Worm (Caenorhabditis elegans) whole organism, L2 larva: ENCODE results near the gene flp-19.

Source experiments
- F13H6.1 ChIP-seq: sonication (generic microtip); optimal IDR thresholded peaks from 2 replicates; lab custom pipeline; 2016; ENCODE audit warnings: missing genetic modification characterization, missing compliant biosample characterization
- R02D3.7 ChIP-seq: fragments of 150-350 bp; optimal IDR thresholded peaks from 2 replicates; lab custom pipeline; 2014; ENCODE audit warnings: missing biosample characterization, missing genetic modification characterization
- Y55F3AM.14 ChIP-seq: fragments of 200-800 bp; sonication (Bioruptor generic); optimal IDR thresholded peaks from 2 replicates; lab custom pipeline; 2018; ENCODE audit warnings: mild to moderate bottlenecking, missing genetic modification characterization, missing compliant biosample characterization
- ZK546.5 ChIP-seq: sonication (generic microtip); optimal IDR thresholded peaks from 2 replicates; lab custom pipeline; 2017; ENCODE audit warnings: missing biosample characterization, missing genetic modification characterization
- alr-1 ChIP-seq: fragments of 150-350 bp; optimal IDR thresholded peaks from 2 replicates; lab custom pipeline; 2014; ENCODE audit warnings: missing biosample characterization, missing genetic modification characterization
- aly-2 ChIP-seq: fragments of 150-350 bp; optimal IDR thresholded peaks from 2 replicates; lab custom pipeline; 2014; ENCODE audit warnings: missing biosample characterization, missing genetic modification characterization
- ama-1 ChIP-seq: fragments of 150-350 bp; optimal IDR thresholded peaks from 2 replicates; lab custom pipeline; 2018; ENCODE audit warnings: inconsistent platforms
- blmp-1 ChIP-seq: sonication (generic microtip); optimal IDR thresholded peaks from 2 replicates; lab custom pipeline; 2017; ENCODE audit warnings: missing genetic modification characterization, mild to moderate bottlenecking, missing compliant biosample characterization, antibody characterized with exemption, moderate library complexity; ENCODE audit not compliant: insufficient read depth
- ceh-16 ChIP-seq: fragments of 150-350 bp; optimal IDR thresholded peaks from 2 replicates; lab custom pipeline; 2014; ENCODE audit warnings: missing biosample characterization, missing genetic modification characterization
- ceh-82 ChIP-seq: fragments of 150-350 bp; optimal IDR thresholded peaks from 2 replicates; lab custom pipeline; 2014; ENCODE audit warnings: missing biosample characterization, missing genetic modification characterization
- crh-2 ChIP-seq: sonication (generic microtip); optimal IDR thresholded peaks from 2 replicates; lab custom pipeline; 2017; ENCODE audit warnings: missing biosample characterization, missing genetic modification characterization
- dmd-4 ChIP-seq: sonication (generic microtip); optimal IDR thresholded peaks from 2 replicates; lab custom pipeline; 2017; ENCODE audit warnings: missing biosample characterization, missing genetic modification characterization
- egl-27 ChIP-seq: sonication (generic microtip); optimal IDR thresholded peaks from 3 replicates; lab custom pipeline; 2017; ENCODE audit warnings: missing biosample characterization, missing genetic modification reagents, missing genetic modification characterization
- elt-1 ChIP-seq: fragments of 150-350 bp; optimal IDR thresholded peaks from 2 replicates; lab custom pipeline; 2014; ENCODE audit warnings: missing biosample characterization, missing genetic modification characterization
- elt-3 ChIP-seq: sonication (generic microtip); optimal IDR thresholded peaks from 2 replicates; lab custom pipeline; 2017; ENCODE audit warnings: missing biosample characterization, missing genetic modification characterization
- fos-1 ChIP-seq: fragments of 150-350 bp; optimal IDR thresholded peaks from 2 replicates; lab custom pipeline; 2014; ENCODE audit warnings: missing biosample characterization, missing genetic modification characterization
- gmeb-1 ChIP-seq: fragments of 150-350 bp; optimal IDR thresholded peaks from 2 replicates; lab custom pipeline; 2014; ENCODE audit warnings: missing biosample characterization, missing genetic modification characterization
- lin-11 ChIP-seq: fragments of 150-350 bp; sonication (generic microtip); optimal IDR thresholded peaks from 2 replicates; lab custom pipeline; 2014; ENCODE audit warnings: missing biosample characterization, missing genetic modification characterization, inconsistent platforms, mixed read lengths
- lin-13 ChIP-seq: fragments of 150-350 bp; optimal IDR thresholded peaks from 2 replicates; lab custom pipeline; 2014; ENCODE audit warnings: missing biosample characterization, missing genetic modification reagents, missing genetic modification characterization
- lin-39 ChIP-seq: fragments of 150-350 bp; optimal IDR thresholded peaks from 2 replicates; lab custom pipeline; 2014; ENCODE audit warnings: missing biosample characterization, missing genetic modification reagents, missing genetic modification characterization
- lsy-2 ChIP-seq, 2 experiments: fragments of 150-350 bp in 1 of 2; sonication (generic microtip) in 1 of 2; optimal IDR thresholded peaks; 2 replicates each; lab custom pipeline; 2014 to 2017; ENCODE audit warnings: missing biosample characterization in 2 of 2, missing genetic modification characterization in 2 of 2
- mab-5 ChIP-seq: fragments of 150-350 bp; optimal IDR thresholded peaks from 2 replicates; lab custom pipeline; 2014; ENCODE audit warnings: missing biosample characterization, missing genetic modification characterization
- mbf-1 ChIP-seq: sonication (generic microtip); optimal IDR thresholded peaks from 2 replicates; lab custom pipeline; 2017; ENCODE audit warnings: missing biosample characterization, missing genetic modification characterization
- mdl-1 ChIP-seq, 2 experiments: fragments of 150-350 bp in 1 of 2; sonication (generic microtip) in 1 of 2; optimal IDR thresholded peaks; 2 replicates each; lab custom pipeline; 2017; ENCODE audit warnings: missing biosample characterization in 2 of 2, missing genetic modification characterization in 2 of 2
- nhr-10 ChIP-seq: sonication (generic microtip); optimal IDR thresholded peaks from 2 replicates; lab custom pipeline; 2017; ENCODE audit warnings: missing biosample characterization, missing genetic modification characterization
- nhr-11 ChIP-seq: fragments of 150-350 bp; optimal IDR thresholded peaks from 2 replicates; lab custom pipeline; 2014; ENCODE audit warnings: missing biosample characterization, missing genetic modification characterization
- nhr-12 ChIP-seq: fragments of 150-350 bp; optimal IDR thresholded peaks from 2 replicates; lab custom pipeline; 2014; ENCODE audit warnings: missing biosample characterization, missing genetic modification characterization
- nhr-129 ChIP-seq: fragments of 150-350 bp; optimal IDR thresholded peaks from 2 replicates; lab custom pipeline; 2014; ENCODE audit warnings: missing biosample characterization, missing genetic modification characterization
- nhr-21 ChIP-seq: fragments of 150-350 bp; optimal IDR thresholded peaks from 2 replicates; lab custom pipeline; 2014; ENCODE audit warnings: missing biosample characterization, missing genetic modification characterization
- nhr-23 ChIP-seq: fragments of 150-350 bp; optimal IDR thresholded peaks from 2 replicates; lab custom pipeline; 2014; ENCODE audit warnings: missing biosample characterization, missing genetic modification reagents, missing genetic modification characterization
- nhr-237 ChIP-seq: fragments of 150-350 bp; optimal IDR thresholded peaks from 2 replicates; lab custom pipeline; 2014; ENCODE audit warnings: missing biosample characterization, missing genetic modification characterization
- nhr-25 ChIP-seq: fragments of 150-350 bp; sonication (generic microtip); optimal IDR thresholded peaks from 3 replicates; lab custom pipeline; 2014; ENCODE audit warnings: missing biosample characterization, missing genetic modification characterization
- nhr-6 ChIP-seq: fragments of 150-350 bp; optimal IDR thresholded peaks from 2 replicates; lab custom pipeline; 2014; ENCODE audit warnings: missing biosample characterization, missing genetic modification characterization
- nhr-77 ChIP-seq: fragments of 150-350 bp; optimal IDR thresholded peaks from 2 replicates; lab custom pipeline; 2014; ENCODE audit warnings: missing biosample characterization, missing genetic modification characterization
- peb-1 ChIP-seq: fragments of 150-350 bp; optimal IDR thresholded peaks from 2 replicates; lab custom pipeline; 2014; ENCODE audit warnings: missing biosample characterization, missing genetic modification characterization
- skn-1 ChIP-seq: sonication (generic microtip); optimal IDR thresholded peaks from 2 replicates; lab custom pipeline; 2017; ENCODE audit warnings: missing biosample characterization, missing genetic modification characterization
- sma-3 ChIP-seq: sonication (generic microtip); optimal IDR thresholded peaks from 2 replicates; lab custom pipeline; 2016; ENCODE audit warnings: missing genetic modification reagents, missing genetic modification characterization, missing compliant biosample characterization
- sma-9 ChIP-seq, 2 experiments: fragments of 150-350 bp in 1 of 2; sonication (generic microtip) in 1 of 2; optimal IDR thresholded peaks; 2 replicates each; lab custom pipeline; 2014 to 2016; ENCODE audit warnings: missing genetic modification characterization in 2 of 2, mild to moderate bottlenecking in 1 of 2, missing biosample characterization in 1 of 2, missing compliant biosample characterization in 1 of 2, missing genetic modification reagents in 1 of 2, moderate library complexity in 1 of 2
- snpc-4 ChIP-seq: fragments of 150-350 bp; optimal IDR thresholded peaks from 2 replicates; lab custom pipeline; 2014; ENCODE audit warnings: missing biosample characterization, missing genetic modification characterization
- unc-39 ChIP-seq: fragments of 150-350 bp; optimal IDR thresholded peaks from 2 replicates; lab custom pipeline; 2014; ENCODE audit warnings: missing biosample characterization, missing genetic modification characterization
- unc-55 ChIP-seq: fragments of 150-350 bp; sonication (generic microtip); optimal IDR thresholded peaks from 3 replicates; lab custom pipeline; 2014; ENCODE audit warnings: missing biosample characterization, missing genetic modification reagents, missing genetic modification characterization
- unc-62 ChIP-seq: fragments of 150-350 bp; optimal IDR thresholded peaks from 2 replicates; lab custom pipeline; 2014; ENCODE audit warnings: missing biosample characterization, missing genetic modification reagents, missing genetic modification characterization
- zag-1 ChIP-seq: fragments of 150-350 bp; optimal IDR thresholded peaks from 2 replicates; lab custom pipeline; 2014; ENCODE audit warnings: missing biosample characterization, missing genetic modification characterization
- ztf-1 ChIP-seq: fragments of 200-800 bp; sonication (Bioruptor generic); conservative IDR thresholded peaks from 2 replicates; pipeline ENCODE4 v1.3.6; 2022; ENCODE audit warnings: missing genetic modification characterization, missing compliant biosample characterization
- ztf-11 ChIP-seq: sonication (generic microtip); optimal IDR thresholded peaks from 2 replicates; lab custom pipeline; 2017; ENCODE audit warnings: missing biosample characterization, missing genetic modification characterization
- ztf-4 ChIP-seq: fragments of 150-350 bp; optimal IDR thresholded peaks from 2 replicates; lab custom pipeline; 2014; ENCODE audit warnings: missing biosample characterization, missing genetic modification characterization

The flp-19 gene

ce11 chrX:10628454-10628853, 24.0 kb downstream of the flp-19 start, which contains the start of gene M79.2:
Gene M79.2 (minus strand): TSS chrX:10628807.
- TF ChIP-seq sma-9 (GFP tag; optimal IDR thresholded peaks at IDR 0.05; lab: Kevin White, UChicago), result peak; percentile 45
- no peak for TF ChIP-seq sma-9 (tag; optimal IDR thresholded peaks at IDR 0.05; lab: Kevin White, UChicago)
- TF ChIP-seq alr-1, result no peak
- TF ChIP-seq nhr-129 (tag; lab: Kevin White, UChicago), result peak; percentile 55
- TF ChIP-seq nhr-77 (tag; lab: Kevin White, UChicago), result no peak
- TF ChIP-seq fos-1 (tag; lab: Kevin White, UChicago), result peak; percentile 39

ce11 chrX:10629117-10629516, 24.6 kb downstream of the flp-19 start:
- TF ChIP-seq ztf-1 (GFP tag; lab: Robert Waterston, UW) (no peak), mbf-1 (no peak), ceh-16 (tag; lab: Kevin White, UChicago) (no peak), ceh-82 (tag; lab: Kevin White, UChicago) (no peak), ztf-11 (no peak), sma-9 (GFP tag; optimal IDR thresholded peaks at IDR 0.05; lab: Kevin White, UChicago) (peak; percentile 11), sma-9 (tag; optimal IDR thresholded peaks at IDR 0.05; lab: Kevin White, UChicago) (no peak), lsy-2 (tag; optimal IDR thresholded peaks at IDR 0.05; lab: Kevin White, UChicago) (peak in 1 of 2 experiments; percentile 20), blmp-1 (no peak), mab-5 (tag; lab: Kevin White, UChicago) (peak; percentile 3), nhr-129 (tag; lab: Kevin White, UChicago) (peak; percentile 21), nhr-25 (peak; percentile 5), F13H6.1 (tag; lab: Kevin White, UChicago) (peak; percentile 3)
- TF ChIP-seq, all 48 proteins: peak for 6

- TF ChIP-seq R02D3.7, result no peak
- no peak for TF ChIP-seq blmp-1
- no peak for TF ChIP-seq unc-39
- no peak for TF ChIP-seq alr-1
- TF ChIP-seq lin-13 (GFP tag; lab: Kevin White, UChicago), result no peak
- TF ChIP-seq ama-1 (lab: Kevin White, UChicago), result no peak
- peak; percentile 22 for TF ChIP-seq gmeb-1 (tag; lab: Kevin White, UChicago)
- no peak for TF ChIP-seq nhr-77 (tag; lab: Kevin White, UChicago)
- peak; percentile 47 for TF ChIP-seq crh-2 (tag; lab: Kevin White, UChicago)
- TF ChIP-seq nhr-10 (tag; lab: Kevin White, UChicago), result no peak
- peak; percentile 69 for TF ChIP-seq fos-1 (tag; lab: Kevin White, UChicago)
- TF ChIP-seq ceh-16 (tag; lab: Kevin White, UChicago), result no peak
- TF ChIP-seq lin-11, result no peak
- no peak for TF ChIP-seq nhr-12 (tag; lab: Kevin White, UChicago)
- no peak for TF ChIP-seq zag-1 (tag; lab: Kevin White, UChicago)
- no peak for TF ChIP-seq nhr-11
- no peak for TF ChIP-seq mab-5 (tag; lab: Kevin White, UChicago)
- TF ChIP-seq dmd-4 (tag; lab: Kevin White, UChicago), result no peak
- no peak for TF ChIP-seq elt-1
- no peak for TF ChIP-seq ztf-1 (GFP tag; lab: Robert Waterston, UW)
- no peak for TF ChIP-seq egl-27
- TF ChIP-seq Y55F3AM.14 (GFP tag; lab: Kevin White, UChicago), result no peak
- no peak for TF ChIP-seq nhr-129 (tag; lab: Kevin White, UChicago)
- no peak for TF ChIP-seq ztf-11
- no peak for TF ChIP-seq elt-3
- peak; percentile 76 for TF ChIP-seq sma-3 (GFP tag; lab: Kevin White, UChicago)
- no peak for TF ChIP-seq mbf-1
- TF ChIP-seq lin-39 (tag; lab: Kevin White, UChicago), result no peak
- no peak for TF ChIP-seq ceh-82 (tag; lab: Kevin White, UChicago)
- no peak for TF ChIP-seq F13H6.1 (tag; lab: Kevin White, UChicago)
- TF ChIP-seq nhr-21 (tag; lab: Kevin White, UChicago), result peak; percentile 21
- TF ChIP-seq aly-2 (tag; lab: Kevin White, UChicago), result no peak
- TF ChIP-seq ZK546.5 (tag; lab: Kevin White, UChicago), result no peak
- TF ChIP-seq snpc-4 (tag; lab: Kevin White, UChicago), result no peak
- peak; percentile 58 for TF ChIP-seq sma-9 (GFP tag; optimal IDR thresholded peaks at IDR 0.05; lab: Kevin White, UChicago)
- TF ChIP-seq sma-9 (tag; optimal IDR thresholded peaks at IDR 0.05; lab: Kevin White, UChicago), result no peak
- no peak for TF ChIP-seq unc-55 (GFP tag; lab: Kevin White, UChicago)
- TF ChIP-seq nhr-23 (tag; lab: Kevin White, UChicago), result no peak
- no peak for TF ChIP-seq nhr-6 (tag; lab: Kevin White, UChicago)
- no peak for TF ChIP-seq mdl-1 (tag; optimal IDR thresholded peaks at IDR 0.05; lab: Kevin White, UChicago)
- TF ChIP-seq ztf-4 (tag; lab: Kevin White, UChicago), result no peak
- no peak for TF ChIP-seq skn-1 (tag; lab: Kevin White, UChicago)
- TF ChIP-seq peb-1, result no peak
- no peak for TF ChIP-seq unc-62 (GFP tag; lab: Kevin White, UChicago)
- TF ChIP-seq nhr-237 (tag; lab: Kevin White, UChicago), result no peak
- peak; percentile 84 for TF ChIP-seq nhr-25
- no peak for TF ChIP-seq lsy-2 (tag; optimal IDR thresholded peaks at IDR 0.05; lab: Kevin White, UChicago)
Measured at ce11 chrX:10630059-10630791, 25.7 kb downstream of the flp-19 start.
